Worm (Caenorhabditis elegans): Measurements from ENCODE around the gene W10G6.6.
A peak's percentile ranks its signal among the peaks of the same experiment; 100 is the strongest.

The W10G6.6 gene

ce11 chrX:16263287-16263686 is 12.7 kb upstream of the W10G6.6 start:
- TF ChIP-seq Y116A8C.19 (tag; optimal IDR thresholded peaks at IDR 0.05; ENCODE audit: borderline replicate concordance) = no peak
- no peak for TF ChIP-seq lin-15B (tag; optimal IDR thresholded peaks at IDR 0.05)
- peak; percentile 53 for TF ChIP-seq nhr-90 (tag; optimal IDR thresholded peaks at IDR 0.05; ENCODE audit: poor library complexity)
- TF ChIP-seq lsy-2 (tag; optimal IDR thresholded peaks at IDR 0.05) = peak in 1 of 2 experiments; percentile 6
- TF ChIP-seq nhr-12 (tag; optimal IDR thresholded peaks at IDR 0.05) = no peak
- peak in 4 of 6 experiments; percentile 25 to 80 (median 64) for TF ChIP-seq elt-3 (tag; optimal IDR thresholded peaks at IDR 0.05)
- no peak for TF ChIP-seq zip-4 (GFP tag; optimal IDR thresholded peaks at IDR 0.05)
- peak; percentile 80 for TF ChIP-seq lin-14 (GFP tag; optimal IDR thresholded peaks at IDR 0.05)
- TF ChIP-seq pag-3 (tag; optimal IDR thresholded peaks at IDR 0.05; ENCODE audit: borderline replicate concordance, insufficient read depth) = no peak
- TF ChIP-seq blmp-1 (tag; optimal IDR thresholded peaks at IDR 0.05) = peak; percentile 80
- TF ChIP-seq mep-1 (tag; optimal IDR thresholded peaks at IDR 0.05) = peak; percentile 61
- peak; percentile 6 for TF ChIP-seq unc-130 (tag; optimal IDR thresholded peaks at IDR 0.05)
- no peak for TF ChIP-seq nhr-77 (tag; optimal IDR thresholded peaks at IDR 0.05)
- TF ChIP-seq ceh-88 (GFP tag; IDR thresholded peaks at IDR 0.05) = no peak
- TF ChIP-seq nhr-85 (tag) = peak; percentile 89
- peak; percentile 45 for TF ChIP-seq snu-23 (GFP tag; optimal IDR thresholded peaks at IDR 0.05)
- no peak for TF ChIP-seq sptf-1 (tag; optimal IDR thresholded peaks at IDR 0.05)
- TF ChIP-seq nhr-28 (tag; optimal IDR thresholded peaks at IDR 0.05) = no peak
- no peak for TF ChIP-seq fkh-10 (GFP tag; optimal IDR thresholded peaks at IDR 0.05)
- TF ChIP-seq nhr-20 (tag; optimal IDR thresholded peaks at IDR 0.05) = peak; percentile 27
- 0 out of 2 replicates have a peak, but pooled peaks have one; percentile 15 for TF ChIP-seq nhr-19 (GFP tag; conservative IDR thresholded peaks at IDR 0.05)
- no peak for TF ChIP-seq C16A3.4 (tag; optimal IDR thresholded peaks at IDR 0.05)
- no peak for TF ChIP-seq dpl-1 (GFP tag; optimal IDR thresholded peaks at IDR 0.05)
- TF ChIP-seq zag-1 (tag; optimal IDR thresholded peaks at IDR 0.05) = no peak
- TF ChIP-seq nhr-71 (tag; optimal IDR thresholded peaks at IDR 0.05) = peak; percentile 36
- no peak for TF ChIP-seq ceh-8 (GFP tag; optimal IDR thresholded peaks at IDR 0.05)
- peak in 1 of 2 experiments; percentile 10 for TF ChIP-seq lin-35 (GFP tag; optimal IDR thresholded peaks at IDR 0.05)

- TF ChIP-seq nhr-71 (tag; optimal IDR thresholded peaks at IDR 0.05) (peak; percentile 9), elt-3 (tag; optimal IDR thresholded peaks at IDR 0.05) (no peak), nhr-90 (tag; optimal IDR thresholded peaks at IDR 0.05; ENCODE audit: poor library complexity) (peak; percentile 7), lin-35 (GFP tag; optimal IDR thresholded peaks at IDR 0.05) (peak in 1 of 2 experiments; percentile 13), nhr-11 (tag; optimal IDR thresholded peaks at IDR 0.05) (no peak), nhr-28 (tag; optimal IDR thresholded peaks at IDR 0.05) (no peak), unc-98 (GFP tag; IDR thresholded peaks at IDR 0.05) (no peak), unc-86 (tag; optimal IDR thresholded peaks at IDR 0.05) (no peak), elt-2 (tag; optimal IDR thresholded peaks at IDR 0.05) (peak; percentile 40)
Observed at ce11 chrX:16261993-16262392, 11.4 kb upstream of the W10G6.6 start, which contains the start of gene sgk-1. sgk-1 (minus strand) TSS chrX:16262122.

ce11 chrX:16260077-16260476 is 9.5 kb upstream of the W10G6.6 start:
- TF ChIP-seq elt-2 (tag; optimal IDR thresholded peaks at IDR 0.05) = peak; percentile 43
- TF ChIP-seq ama-1 (optimal IDR thresholded peaks at IDR 0.05) = no peak

- no peak for TF ChIP-seq lin-13 (GFP tag; optimal IDR thresholded peaks at IDR 0.05)
Observed at ce11 chrX:16258503-16258902, 7.9 kb upstream of the W10G6.6 start.

ce11 chrX:16244764-16245244 is 5.8 kb downstream of the W10G6.6 start, which contains the start of gene W10G6.1:
W10G6.1 (plus strand) TSS chrX:16245194.
- TF ChIP-seq ces-1 (GFP tag; optimal IDR thresholded peaks at IDR 0.05) (no peak), nhr-77 (tag; optimal IDR thresholded peaks at IDR 0.05) (no peak), lsy-2 (tag; optimal IDR thresholded peaks at IDR 0.05) (no peak), ztf-11 (tag; optimal IDR thresholded peaks at IDR 0.05) (no peak), jun-1 (tag; optimal IDR thresholded peaks at IDR 0.05) (no peak), nhr-76 (tag; optimal IDR thresholded peaks at IDR 0.05) (no peak), lin-39 (tag; optimal IDR thresholded peaks at IDR 0.05) (no peak), mab-9 (GFP tag; IDR thresholded peaks at IDR 0.05) (no peak), mef-2 (tag; optimal IDR thresholded peaks at IDR 0.05) (no peak), zip-4 (GFP tag; optimal IDR thresholded peaks at IDR 0.05) (no peak), ets-5 (GFP tag; IDR thresholded peaks at IDR 0.05) (no peak), nhr-28 (tag; optimal IDR thresholded peaks at IDR 0.05) (no peak), sptf-1 (tag; optimal IDR thresholded peaks at IDR 0.05) (no peak), unc-62 (GFP tag; optimal IDR thresholded peaks at IDR 0.05) (no peak), efl-3 (GFP tag; optimal IDR thresholded peaks at IDR 0.05) (no peak), xbp-1 (tag; optimal IDR thresholded peaks at IDR 0.05) (no peak), nhr-12 (tag; optimal IDR thresholded peaks at IDR 0.05) (no peak), nhr-85 (tag) (no peak), elt-3 (tag; optimal IDR thresholded peaks at IDR 0.05) (no peak)

All from whole organism, L1 larva.